Fruit fly (Drosophila melanogaster): Measurements from ENCODE around the gene Imp.
A peak's percentile ranks its signal among the peaks of the same experiment; 100 is the strongest.

Imp gene

DNA sequence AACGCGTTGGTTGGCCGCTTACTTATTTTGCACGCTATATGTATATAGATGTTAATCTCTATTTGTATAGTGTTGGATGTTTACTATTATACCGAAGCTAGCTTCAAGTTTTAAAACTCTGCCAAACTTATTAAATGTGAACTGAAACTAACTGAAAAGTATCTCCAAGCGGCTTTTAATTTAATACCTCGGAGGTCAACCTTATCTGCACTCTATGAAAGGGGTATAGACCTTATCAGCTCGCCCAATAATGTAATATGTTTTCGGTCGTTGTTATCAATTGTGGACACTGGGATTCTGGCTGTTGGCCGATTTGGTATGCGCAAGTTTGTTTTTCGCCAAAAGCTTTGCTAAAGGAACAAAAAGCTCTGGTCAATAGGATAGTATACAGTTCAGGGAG, 75.4 kb downstream of the Imp start:
- TF ChIP-seq ovo (GFP tag; optimal IDR thresholded peaks at IDR 0.05) = no peak

DNA sequence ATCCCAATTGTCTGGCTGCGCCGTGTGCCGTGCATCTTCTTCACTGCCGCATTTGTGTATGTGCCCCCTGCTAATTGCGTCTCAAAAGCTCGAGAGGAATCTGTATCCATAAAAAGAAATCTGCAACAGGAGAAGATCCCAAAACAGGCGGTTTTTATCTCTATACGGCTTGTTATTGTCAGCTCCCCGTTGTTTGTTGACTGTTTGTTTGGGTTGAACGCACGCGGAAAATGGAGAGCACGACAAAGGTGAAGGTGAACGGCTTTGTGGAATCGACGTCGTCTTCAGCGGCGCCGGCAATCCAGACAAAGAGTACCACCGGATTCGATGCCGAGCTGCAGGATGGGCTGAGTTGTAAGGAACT, 78.5 kb downstream of the Imp start:
- TF ChIP-seq Mnt (GFP tag; optimal IDR thresholded peaks at IDR 0.05) = no peak
- TF ChIP-seq tj (GFP tag; optimal IDR thresholded peaks at IDR 0.05) = no peak
- no peak for TF ChIP-seq CG7045 (GFP tag; optimal IDR thresholded peaks at IDR 0.05)
- TF ChIP-seq CG14711 (tag; optimal IDR thresholded peaks at IDR 0.05) = no peak
- TF ChIP-seq cnc (optimal IDR thresholded peaks at IDR 0.05) = no peak
- TF ChIP-seq bab1 (GFP tag; optimal IDR thresholded peaks at IDR 0.05) = no peak

DNA sequence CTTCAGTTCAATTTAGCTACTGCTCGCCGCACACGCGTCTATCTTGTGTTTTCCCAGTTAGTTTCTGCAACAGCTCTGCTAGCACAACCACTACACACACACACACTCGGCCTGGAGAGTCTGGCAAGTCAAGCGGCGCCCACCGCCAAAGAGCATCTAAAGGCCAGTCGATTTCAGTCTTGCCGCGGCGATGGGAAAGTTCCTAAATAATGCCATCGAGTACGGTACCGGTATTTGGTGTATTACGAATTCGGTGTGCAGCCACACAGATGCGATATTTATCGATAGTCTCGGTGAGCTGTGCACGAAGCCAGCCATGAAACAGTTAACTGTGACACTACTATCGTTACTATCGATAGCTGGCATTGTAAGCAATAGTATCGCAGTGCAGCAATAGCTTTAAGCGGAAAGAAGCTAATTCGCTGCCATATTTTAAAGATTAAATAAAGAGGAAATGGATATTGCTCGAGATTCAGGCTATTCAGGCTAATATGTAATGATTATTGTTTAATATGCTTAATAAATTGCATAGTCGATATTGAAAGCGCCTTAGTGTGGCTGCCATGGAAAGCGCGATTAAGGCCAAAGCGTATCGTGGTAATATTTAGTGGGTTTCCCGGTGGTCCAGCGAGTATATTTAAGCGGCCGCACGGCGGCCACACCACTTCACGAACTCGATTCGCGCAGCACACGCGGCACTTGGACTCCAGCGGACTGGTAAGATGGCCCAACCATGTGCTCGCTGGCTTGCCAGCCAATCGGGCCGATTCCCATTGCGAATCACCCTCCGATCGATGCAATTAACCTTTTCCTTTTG, 79.1 kb downstream of the Imp start, which contains the start of gene stx:
Gene stx, minus strand, starts transcription at position 171 of the 817 bp plus-strand sequence.
- TF ChIP-seq ovo (GFP tag; optimal IDR thresholded peaks at IDR 0.05) = peak; percentile 48
- peak; percentile 43 for TF ChIP-seq bab1 (GFP tag; optimal IDR thresholded peaks at IDR 0.05)
- TF ChIP-seq CG7101 (tag; optimal IDR thresholded peaks at IDR 0.05) = peak; percentile 11
- TF ChIP-seq Mnt (GFP tag; optimal IDR thresholded peaks at IDR 0.05) = peak; percentile 97
- peak; percentile 1 for TF ChIP-seq CG14711 (tag; optimal IDR thresholded peaks at IDR 0.05)
- TF ChIP-seq CG1620 (GFP tag; optimal IDR thresholded peaks at IDR 0.05) = peak; percentile 5
- peak; percentile 22 for TF ChIP-seq CG5204 (GFP tag; optimal IDR thresholded peaks at IDR 0.05)
- TF ChIP-seq pad (GFP tag; optimal IDR thresholded peaks at IDR 0.05) = peak; percentile 3
- no peak for TF ChIP-seq CG7045 (GFP tag; optimal IDR thresholded peaks at IDR 0.05)
- no peak for TF ChIP-seq CG12768 (GFP tag; optimal IDR thresholded peaks at IDR 0.05)
- no peak for TF ChIP-seq Crg-1 (GFP tag; optimal IDR thresholded peaks at IDR 0.05)
- TF ChIP-seq cic (GFP tag; optimal IDR thresholded peaks at IDR 0.05) = peak; percentile 9
- TF ChIP-seq Clk (GFP tag; optimal IDR thresholded peaks at IDR 0.05) = no peak
- TF ChIP-seq tj (GFP tag; optimal IDR thresholded peaks at IDR 0.05) = peak; percentile 30
- peak; percentile 38 for TF ChIP-seq Hr96 (GFP tag; optimal IDR thresholded peaks at IDR 0.05)
- peak; percentile 3 for TF ChIP-seq toe (GFP tag; optimal IDR thresholded peaks at IDR 0.05)

DNA sequence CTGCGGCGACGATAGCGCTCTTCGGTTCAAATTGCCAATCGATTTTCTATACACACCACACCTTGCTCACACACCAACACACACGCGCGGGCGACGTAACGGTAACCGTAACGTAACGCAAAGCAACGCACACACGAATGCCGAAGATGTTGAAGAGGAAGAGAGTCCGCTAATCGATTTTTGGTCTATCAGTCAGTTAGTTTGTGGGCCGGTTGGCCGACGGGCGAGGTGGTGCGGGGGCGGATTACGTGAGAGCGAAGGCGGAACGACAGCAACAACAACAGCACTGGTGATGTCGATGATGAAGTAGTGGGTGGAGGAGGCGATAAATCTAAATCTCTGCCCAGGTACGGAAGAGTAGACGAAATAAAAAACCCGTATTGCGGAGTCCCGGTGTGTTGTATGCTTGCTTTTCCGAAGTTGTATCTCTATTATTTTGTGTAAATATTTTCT, 79.7 kb downstream of the Imp start, which contains the start of gene ras:
Gene ras, plus strand, starts transcription at position 188 of the 453 bp plus-strand sequence.
- TF ChIP-seq cic (GFP tag; optimal IDR thresholded peaks at IDR 0.05) (no peak), kay (GFP tag; ENCODE audit: borderline replicate concordance) (no peak), bab1 (GFP tag; optimal IDR thresholded peaks at IDR 0.05) (no peak), Crg-1 (GFP tag; optimal IDR thresholded peaks at IDR 0.05) (no peak), CG12768 (GFP tag; optimal IDR thresholded peaks at IDR 0.05) (no peak), Clk (GFP tag; optimal IDR thresholded peaks at IDR 0.05) (no peak), tj (GFP tag; optimal IDR thresholded peaks at IDR 0.05) (peak; percentile 23), Mnt (GFP tag; optimal IDR thresholded peaks at IDR 0.05) (peak; percentile 16), ovo (GFP tag; optimal IDR thresholded peaks at IDR 0.05) (peak; percentile 88), pad (GFP tag; optimal IDR thresholded peaks at IDR 0.05) (peak; percentile 35), CG5204 (GFP tag; optimal IDR thresholded peaks at IDR 0.05) (no peak)

DNA sequence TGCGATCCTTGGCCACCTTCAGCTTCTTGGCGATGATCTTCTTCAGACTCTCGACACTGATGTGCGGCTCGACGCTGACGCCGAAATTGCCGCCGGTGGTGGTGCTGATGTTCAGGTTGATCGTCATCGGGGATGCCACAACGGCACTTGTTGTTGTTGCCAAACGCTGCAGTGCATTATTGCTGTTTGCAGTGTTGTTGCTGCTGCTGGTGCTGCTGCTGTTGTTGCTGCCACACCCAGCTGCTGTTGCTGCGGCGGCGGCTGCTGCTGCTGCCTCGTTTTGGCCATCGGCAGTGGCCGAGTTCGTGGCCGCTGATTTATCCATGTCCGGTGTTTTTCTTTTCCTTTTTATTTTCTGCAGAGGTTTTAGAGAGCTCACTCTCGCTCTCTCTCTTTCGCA, 80.3 kb downstream of the Imp start:
- TF ChIP-seq pad (GFP tag; optimal IDR thresholded peaks at IDR 0.05) = no peak
- no peak for TF ChIP-seq Clk (GFP tag; optimal IDR thresholded peaks at IDR 0.05)
- no peak for TF ChIP-seq ovo (GFP tag; optimal IDR thresholded peaks at IDR 0.05)
- no peak for TF ChIP-seq CG12768 (GFP tag; optimal IDR thresholded peaks at IDR 0.05)
- TF ChIP-seq CG14711 (tag; optimal IDR thresholded peaks at IDR 0.05) = no peak
- TF ChIP-seq bab1 (GFP tag; optimal IDR thresholded peaks at IDR 0.05) = no peak
- TF ChIP-seq CG33017 (tag; optimal IDR thresholded peaks at IDR 0.05) = no peak
- no peak for TF ChIP-seq cnc (optimal IDR thresholded peaks at IDR 0.05)
- TF ChIP-seq CG11617 (GFP tag; optimal IDR thresholded peaks at IDR 0.05) = no peak

DNA sequence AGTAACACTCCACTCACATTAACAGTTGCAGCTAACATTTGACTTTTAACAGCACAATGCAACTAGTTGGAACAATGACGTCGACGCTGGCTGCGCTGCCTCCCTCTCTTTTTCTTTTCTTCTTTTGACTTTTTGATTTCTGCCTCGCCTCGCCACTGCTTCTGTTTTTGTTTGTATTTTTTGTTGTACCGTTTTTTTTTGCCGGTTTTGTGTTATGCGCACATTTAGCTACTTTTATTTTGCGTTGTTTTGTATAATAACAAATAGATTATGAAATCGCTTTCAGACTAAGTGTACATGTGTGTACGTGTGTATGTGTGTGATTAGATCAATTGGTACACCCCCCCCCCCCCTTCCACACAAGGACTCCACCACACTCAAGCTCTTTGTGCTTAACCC, 81.5 kb downstream of the Imp start:
- TF ChIP-seq cic (GFP tag; optimal IDR thresholded peaks at IDR 0.05) = peak; percentile 9
- TF ChIP-seq ovo (GFP tag; optimal IDR thresholded peaks at IDR 0.05) = no peak
- TF ChIP-seq tj (GFP tag; optimal IDR thresholded peaks at IDR 0.05) = peak; percentile 51

DNA sequence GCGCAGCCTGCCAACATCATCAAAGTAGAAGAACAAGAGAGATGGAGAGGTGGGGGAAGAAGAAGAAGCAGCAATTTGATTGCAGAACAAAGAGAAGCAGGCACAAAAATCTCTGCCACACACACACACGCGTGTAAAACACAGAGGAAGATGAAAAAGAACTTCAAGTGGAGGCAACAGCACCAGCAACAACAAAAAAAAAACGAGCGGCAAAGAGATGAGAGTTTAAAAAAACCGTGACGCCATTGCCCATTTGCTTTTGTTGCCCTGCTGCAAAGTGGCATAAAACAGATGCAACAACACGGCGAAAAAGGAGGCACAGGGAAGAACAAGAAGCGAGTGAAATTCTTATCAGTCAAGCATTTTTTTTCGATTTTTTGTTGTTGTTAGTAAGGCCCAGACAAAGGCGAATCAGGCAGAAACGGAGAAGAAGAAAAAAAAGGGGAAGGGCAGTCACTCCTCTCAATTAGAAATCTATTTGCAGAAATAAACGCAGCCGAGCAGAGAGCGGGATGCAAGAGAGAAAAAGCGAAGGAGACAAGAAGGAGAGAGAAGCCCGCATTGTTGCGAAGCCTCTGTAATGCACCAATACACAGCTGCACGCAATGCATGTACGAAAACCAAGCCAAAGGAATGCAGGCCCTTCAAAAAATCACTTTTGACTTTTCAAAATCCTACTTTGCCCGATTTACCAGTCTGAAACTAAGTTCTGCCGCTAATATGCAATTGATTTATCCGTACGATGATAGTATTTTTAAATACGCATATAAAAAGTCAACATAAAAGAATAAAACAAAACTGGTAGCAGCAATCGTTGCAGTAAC, 82.1 kb downstream of the Imp start:
- TF ChIP-seq pad (GFP tag; optimal IDR thresholded peaks at IDR 0.05) (peak; percentile 91), CG7045 (GFP tag; optimal IDR thresholded peaks at IDR 0.05) (no peak)

Data from whole organism, adult.